Worm (Caenorhabditis elegans): ENCODE results near the gene F29A7.4.

Gene F29A7.4

ce11 chrII:2791693-2792092, 41.9 kb downstream of the F29A7.4 start:
- TF ChIP-seq attf-3 (GFP tag; conservative IDR thresholded peaks at IDR 0.05) (no peak), zfh-2 (GFP tag; conservative IDR thresholded peaks at IDR 0.05) (peak; percentile 73), B0035.1 (tag; optimal IDR thresholded peaks at IDR 0.05) (no peak)

- TF ChIP-seq ceh-91 (GFP tag; IDR thresholded peaks at IDR 0.05) (no peak), F55B11.4 (tag; optimal IDR thresholded peaks at IDR 0.05; ENCODE audit: borderline replicate concordance, insufficient read depth) (no peak), F39B2.1 (GFP tag; IDR thresholded peaks at IDR 0.05) (no peak), hmg-20 (GFP tag; IDR thresholded peaks at IDR 0.05) (no peak), nfyb-1 (GFP tag; IDR thresholded peaks at IDR 0.05) (no peak), snpc-4 (GFP tag; optimal IDR thresholded peaks at IDR 0.05) (no peak), snpc-4 (tag; optimal IDR thresholded peaks at IDR 0.05) (no peak), K11D2.4 (GFP tag; IDR thresholded peaks at IDR 0.05) (no peak), B0261.1 (tag; optimal IDR thresholded peaks at IDR 0.05) (no peak)
Measured at ce11 chrII:2795413-2795812, 45.6 kb downstream of the F29A7.4 start.

ce11 chrII:2796431-2796830, 46.6 kb downstream of the F29A7.4 start:
- TF ChIP-seq ZK185.1 (tag; optimal IDR thresholded peaks at IDR 0.05; ENCODE audit: poor library complexity, severe bottlenecking), result no peak
- TF ChIP-seq zfh-2 (GFP tag; conservative IDR thresholded peaks at IDR 0.05), result peak; percentile 56

ce11 chrII:2797951-2798350, 48.2 kb downstream of the F29A7.4 start:
- no peak for TF ChIP-seq egl-18 (GFP tag; IDR thresholded peaks at IDR 0.05)
- no peak for TF ChIP-seq nhr-179 (tag; optimal IDR thresholded peaks at IDR 0.05)
- no peak for TF ChIP-seq ztf-3 (GFP tag; optimal IDR thresholded peaks at IDR 0.05)
- no peak for TF ChIP-seq zfh-2 (GFP tag; conservative IDR thresholded peaks at IDR 0.05)
- TF ChIP-seq mcd-1 (GFP tag; IDR thresholded peaks at IDR 0.05), result no peak
- TF ChIP-seq dpl-1 (GFP tag; optimal IDR thresholded peaks at IDR 0.05), result no peak
- no peak for TF ChIP-seq nhr-80 (tag; optimal IDR thresholded peaks at IDR 0.05)
- TF ChIP-seq nhr-90 (tag; optimal IDR thresholded peaks at IDR 0.05), result no peak

ce11 chrII:2800550-2801233, 50.9 kb downstream of the F29A7.4 start, which contains the start of gene nhr-119:
nhr-119 (minus strand) TSS chrII:2800600.
- no peak for TF ChIP-seq sptf-2 (GFP tag; optimal IDR thresholded peaks at IDR 0.05)
- TF ChIP-seq nfya-1 (tag; optimal IDR thresholded peaks at IDR 0.05; ENCODE audit: borderline replicate concordance, insufficient read depth), result no peak
- TF ChIP-seq egrh-3 (GFP tag; IDR thresholded peaks at IDR 0.05), result peak; percentile 66
- no peak for TF ChIP-seq K12H6.12 (tag; optimal IDR thresholded peaks at IDR 0.05)
- no peak for TF ChIP-seq akir-1 (GFP tag; optimal IDR thresholded peaks at IDR 0.05)
- peak; percentile 33 for TF ChIP-seq F22D6.2 (tag; optimal IDR thresholded peaks at IDR 0.05)
- no peak for TF ChIP-seq ztf-22 (GFP tag; optimal IDR thresholded peaks at IDR 0.05)
- no peak for TF ChIP-seq attf-5 (GFP tag; optimal IDR thresholded peaks at IDR 0.05)
- TF ChIP-seq ekl-4 (GFP tag; IDR thresholded peaks at IDR 0.05), result 0 out of 2 replicates have a peak, but pooled peaks have one; percentile 38
- TF ChIP-seq nhr-80 (tag; optimal IDR thresholded peaks at IDR 0.05), result peak; percentile 67
- no peak for TF ChIP-seq ets-4 (GFP tag; optimal IDR thresholded peaks at IDR 0.05)
- no peak for TF ChIP-seq attf-3 (GFP tag; conservative IDR thresholded peaks at IDR 0.05)
- TF ChIP-seq F23B12.7 (tag; optimal IDR thresholded peaks at IDR 0.05; ENCODE audit: insufficient read depth), result no peak
- TF ChIP-seq let-607 (tag; optimal IDR thresholded peaks at IDR 0.05), result peak in 1 of 2 experiments; percentile 42
- no peak for TF ChIP-seq lir-1 (GFP tag; conservative IDR thresholded peaks at IDR 0.05)
- no peak for TF ChIP-seq aptf-2 (GFP tag; conservative IDR thresholded peaks at IDR 0.05)
- no peak for TF ChIP-seq bed-2 (GFP tag; IDR thresholded peaks at IDR 0.05)
- TF ChIP-seq zim-3 (tag; optimal IDR thresholded peaks at IDR 0.05), result no peak
- TF ChIP-seq nhr-120 (GFP tag; IDR thresholded peaks at IDR 0.05), result no peak
- TF ChIP-seq B0336.3 (GFP tag; IDR thresholded peaks at IDR 0.05), result no peak
- no peak for TF ChIP-seq dpff-1 (tag; optimal IDR thresholded peaks at IDR 0.05)
- TF ChIP-seq F10E7.11 (tag; optimal IDR thresholded peaks at IDR 0.05), result no peak
- peak; percentile 57 for TF ChIP-seq mcd-1 (GFP tag; IDR thresholded peaks at IDR 0.05)

All from whole organism, young adult.